Fruit fly (Drosophila melanogaster) whole organism, pupa: ENCODE results near the gene twe.

Source experiments
- CG13204 ChIP-seq: fragments of 200-800 bp; sonication (Bioruptor generic); optimal IDR thresholded peaks from 2 replicates; lab custom pipeline; 2018; ENCODE audit warnings: missing biosample characterization, mild to moderate bottlenecking, missing genetic modification characterization, moderate library complexity
- CG15710 ChIP-seq: fragments of 200-800 bp; sonication (Bioruptor generic); optimal IDR thresholded peaks from 2 replicates; lab custom pipeline; 2018; ENCODE audit warnings: missing biosample characterization, mild to moderate bottlenecking, missing genetic modification characterization, moderate library complexity
- CG17806 ChIP-seq: fragments of 200-800 bp; sonication (Bioruptor generic); optimal IDR thresholded peaks from 2 replicates; lab custom pipeline; 2018; ENCODE audit warnings: missing biosample characterization, mild to moderate bottlenecking, missing genetic modification characterization, moderate library complexity
- CG4496 ChIP-seq: fragments of 200-800 bp; sonication (Bioruptor generic); IDR thresholded peaks from 3 replicates; pipeline ENCODE4 v1.3.6; 2022; ENCODE audit warnings: missing biosample characterization, missing genetic modification characterization
- CG9948 ChIP-seq: fragments of 200-800 bp; sonication (Bioruptor generic); optimal IDR thresholded peaks from 2 replicates; lab custom pipeline; 2018; ENCODE audit warnings: missing biosample characterization, mild to moderate bottlenecking, missing genetic modification characterization, moderate library complexity
- EcR ChIP-seq: fragments of 200-800 bp; sonication (Bioruptor generic); optimal IDR thresholded peaks from 3 replicates; lab custom pipeline; 2019; ENCODE audit warnings: missing biosample characterization, missing genetic modification characterization, mild to moderate bottlenecking, moderate library complexity, missing genetic modification reagents
- Ets98B ChIP-seq: fragments of 200-800 bp; sonication (Bioruptor generic); IDR thresholded peaks from 2 replicates; pipeline ENCODE4 v1.3.6; 2022; ENCODE audit warnings: missing biosample characterization, missing genetic modification characterization
- Pif1A ChIP-seq: fragments of 200-800 bp; sonication (Bioruptor generic); optimal IDR thresholded peaks from 3 replicates; lab custom pipeline; 2016; ENCODE audit warnings: missing biosample characterization, missing genetic modification characterization
- Pif1B ChIP-seq: fragments of 200-800 bp; sonication (Bioruptor generic); optimal IDR thresholded peaks from 3 replicates; lab custom pipeline; 2016; ENCODE audit warnings: missing biosample characterization, missing genetic modification characterization
- fd96Ca ChIP-seq: fragments of 200-800 bp; sonication (Bioruptor generic); IDR thresholded peaks from 3 replicates; pipeline ENCODE4 v1.3.6; 2022; ENCODE audit warnings: missing biosample characterization, missing genetic modification characterization
- rn ChIP-seq: fragments of 200-800 bp; sonication (Bioruptor generic); IDR thresholded peaks from 2 replicates; pipeline ENCODE4 v1.3.6; 2022; ENCODE audit warnings: missing biosample characterization, missing genetic modification characterization

The twe gene

dm6 chr2L:16216298-16216697, 45.4 kb downstream of the twe start:
- no peak for TF ChIP-seq CG4496 (GFP tag; lab: Robert Waterston, UW)
- TF ChIP-seq CG17806: no peak
- no peak for TF ChIP-seq CG13204 (GFP tag; lab: Kevin White, UChicago)
- TF ChIP-seq Pif1B (GFP tag; lab: Kevin White, UChicago): no peak

DNA sequence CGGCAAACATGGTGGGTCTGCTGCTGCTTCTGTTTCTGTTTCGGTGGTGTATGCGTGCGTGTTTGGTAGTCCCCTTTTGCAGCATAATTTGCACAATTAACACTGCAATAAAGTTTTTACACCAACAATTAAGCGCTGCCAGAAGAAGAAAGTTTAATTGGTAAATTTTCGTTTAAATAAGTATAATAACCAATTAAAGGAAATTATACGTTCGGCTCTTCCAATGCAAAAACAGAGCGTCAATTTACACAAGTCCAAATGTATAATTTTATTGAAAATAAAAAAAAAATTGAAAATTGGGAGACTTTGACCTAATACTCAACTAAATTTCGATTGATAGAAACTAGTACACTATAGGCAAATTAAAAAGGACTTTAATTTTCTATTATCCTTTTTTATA, 50.5 kb downstream of the twe start, which contains the start of gene CG31819:
CG31819 (plus strand) TSS at position 301 of the 400 bp plus-strand sequence.
- TF ChIP-seq CG15710 (tag; lab: Kevin White, UChicago) (no peak), CG17806 (no peak), CG9948 (tag; lab: Kevin White, UChicago) (no peak), rn (GFP tag; lab: Robert Waterston, UW) (no peak), CG13204 (GFP tag; lab: Kevin White, UChicago) (no peak), Pif1B (GFP tag; lab: Kevin White, UChicago) (no peak), EcR (GFP tag; lab: Kevin White, UChicago) (no peak), Pif1A (no peak), fd96Ca (no peak), Ets98B (no peak)
